Worm (Caenorhabditis elegans): Measurements from ENCODE around the gene myo-5.

DNA sequence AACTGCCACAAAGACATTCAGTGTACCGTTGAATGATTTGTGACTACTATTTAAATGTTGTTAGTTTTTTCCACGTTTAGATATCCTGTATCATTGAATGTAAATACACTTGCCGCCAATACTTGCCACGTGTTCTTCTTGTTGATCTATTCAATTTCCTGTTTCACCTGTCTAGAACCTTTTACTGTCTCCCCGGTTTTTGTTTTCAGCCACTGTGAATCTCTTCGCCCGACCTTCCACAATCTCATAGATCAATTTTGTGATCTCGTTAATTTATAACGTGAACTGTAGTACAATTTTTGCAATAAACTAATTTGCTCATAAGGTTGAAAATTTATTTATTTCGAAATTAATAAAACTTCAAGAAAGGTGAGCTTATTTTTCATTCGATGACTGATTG is 36.6 kb downstream of the myo-5 start, which contains the start of gene D1014.13:
- TF ChIP-seq rnt-1 (tag; optimal IDR thresholded peaks at IDR 0.05) (no peak), ama-1 (optimal IDR thresholded peaks at IDR 0.05) (no peak)

Data from whole organism, late embryonic.